Worm (Caenorhabditis elegans): ENCODE data around the gene T23C6.4.

T23C6.4 gene

ce11 chrX:17184363-17184762 is 34.6 kb upstream of the T23C6.4 start:
- TF ChIP-seq lin-35 (GFP tag; optimal IDR thresholded peaks at IDR 0.05) = peak; percentile 29 to 64
- TF ChIP-seq nhr-19 (GFP tag; conservative IDR thresholded peaks at IDR 0.05) = peak; percentile 47
- TF ChIP-seq dsc-1 (tag; optimal IDR thresholded peaks at IDR 0.05) = peak; percentile 46
- TF ChIP-seq nhr-237 (tag; optimal IDR thresholded peaks at IDR 0.05) = no peak
- peak; percentile 2 for TF ChIP-seq F16B12.6 (tag; optimal IDR thresholded peaks at IDR 0.05)
- TF ChIP-seq rnt-1 (tag; optimal IDR thresholded peaks at IDR 0.05) = peak; percentile 69
- TF ChIP-seq C16A3.4 (tag; optimal IDR thresholded peaks at IDR 0.05) = peak; percentile 70
- TF ChIP-seq ceh-63 (GFP tag; optimal IDR thresholded peaks at IDR 0.05) = no peak
- no peak for TF ChIP-seq sptf-1 (tag; optimal IDR thresholded peaks at IDR 0.05)
- TF ChIP-seq C34B4.2 (tag; optimal IDR thresholded peaks at IDR 0.05) = no peak
- TF ChIP-seq mef-2 (tag; optimal IDR thresholded peaks at IDR 0.05) = no peak
- peak; percentile 75 for TF ChIP-seq nhr-71 (tag; optimal IDR thresholded peaks at IDR 0.05)
- peak; percentile 75 for TF ChIP-seq zip-4 (GFP tag; optimal IDR thresholded peaks at IDR 0.05)
- no peak for TF ChIP-seq lin-15B (tag; optimal IDR thresholded peaks at IDR 0.05)
- peak; percentile 61 for TF ChIP-seq fkh-8 (tag; optimal IDR thresholded peaks at IDR 0.05)
- no peak for TF ChIP-seq ets-5 (GFP tag; IDR thresholded peaks at IDR 0.05)
- peak in 2 of 3 experiments; percentile 16 for TF ChIP-seq dpl-1 (GFP tag; optimal IDR thresholded peaks at IDR 0.05)
- TF ChIP-seq elt-3 (tag; optimal IDR thresholded peaks at IDR 0.05) = peak in 1 of 6 experiments; percentile 29
- no peak for TF ChIP-seq lir-3 (tag; optimal IDR thresholded peaks at IDR 0.05; ENCODE audit: poor library complexity)
- TF ChIP-seq efl-3 (GFP tag; optimal IDR thresholded peaks at IDR 0.05) = no peak
- peak; percentile 18 for TF ChIP-seq nhr-90 (tag; optimal IDR thresholded peaks at IDR 0.05; ENCODE audit: poor library complexity)
- TF ChIP-seq ztf-11 (tag; optimal IDR thresholded peaks at IDR 0.05) = no peak
- peak; percentile 54 for TF ChIP-seq tbx-2 (tag; optimal IDR thresholded peaks at IDR 0.05)
- peak; percentile 2 for TF ChIP-seq irx-1 (tag; optimal IDR thresholded peaks at IDR 0.05)
- no peak for TF ChIP-seq pag-3 (tag; optimal IDR thresholded peaks at IDR 0.05; ENCODE audit: borderline replicate concordance, insufficient read depth)
- TF ChIP-seq aly-2 (tag; optimal IDR thresholded peaks at IDR 0.05) = no peak
- no peak for TF ChIP-seq hlh-4 (tag; optimal IDR thresholded peaks at IDR 0.05)
- TF ChIP-seq sup-37 (GFP tag; optimal IDR thresholded peaks at IDR 0.05) = no peak
- no peak for TF ChIP-seq hpl-2 (GFP tag; optimal IDR thresholded peaks at IDR 0.05)
- TF ChIP-seq ceh-8 (GFP tag; optimal IDR thresholded peaks at IDR 0.05) = no peak
- no peak for TF ChIP-seq hlh-17 (GFP tag; optimal IDR thresholded peaks at IDR 0.05; ENCODE audit: borderline replicate concordance)
- no peak for TF ChIP-seq lin-39 (tag; optimal IDR thresholded peaks at IDR 0.05)
- no peak for TF ChIP-seq elt-2 (tag; optimal IDR thresholded peaks at IDR 0.05)
- TF ChIP-seq nhr-20 (tag; optimal IDR thresholded peaks at IDR 0.05) = peak; percentile 79
- TF ChIP-seq nhr-77 (tag; optimal IDR thresholded peaks at IDR 0.05) = peak; percentile 42
- no peak for TF ChIP-seq ceh-88 (GFP tag; IDR thresholded peaks at IDR 0.05)
- TF ChIP-seq zag-1 (tag; optimal IDR thresholded peaks at IDR 0.05) = no peak
- no peak for TF ChIP-seq ztf-4 (tag; optimal IDR thresholded peaks at IDR 0.05)
- peak; percentile 57 for TF ChIP-seq blmp-1 (tag; optimal IDR thresholded peaks at IDR 0.05)
- TF ChIP-seq pax-3 (tag; optimal IDR thresholded peaks at IDR 0.05) = no peak
- TF ChIP-seq ces-1 (GFP tag; optimal IDR thresholded peaks at IDR 0.05) = no peak
- TF ChIP-seq grh-1 (GFP tag; IDR thresholded peaks at IDR 0.05) = peak; percentile 48; the same call in 1 of the 2 replicates
- no peak for TF ChIP-seq unc-30 (tag; optimal IDR thresholded peaks at IDR 0.05)
- peak; percentile 71 to 89 (median 86) for TF ChIP-seq ceh-82 (tag; optimal IDR thresholded peaks at IDR 0.05)
- TF ChIP-seq mep-1 (tag; optimal IDR thresholded peaks at IDR 0.05) = peak; percentile 85
- TF ChIP-seq egl-27 (tag; optimal IDR thresholded peaks at IDR 0.05) = peak in 1 of 2 experiments; percentile 71
- no peak for TF ChIP-seq unc-130 (tag; optimal IDR thresholded peaks at IDR 0.05)
- TF ChIP-seq lsy-2 (tag; optimal IDR thresholded peaks at IDR 0.05) = peak; percentile 36 to 73
- no peak for TF ChIP-seq aha-1 (tag; optimal IDR thresholded peaks at IDR 0.05)
- no peak for TF ChIP-seq ceh-90 (tag; optimal IDR thresholded peaks at IDR 0.05)
- TF ChIP-seq nhr-84 (tag; optimal IDR thresholded peaks at IDR 0.05) = no peak
- no peak for TF ChIP-seq tlp-1 (tag; optimal IDR thresholded peaks at IDR 0.05)
